Worm (Caenorhabditis elegans) whole organism, L3 larva: ENCODE data around the gene cyp-33C7.

ENCODE experiments used
- R02D3.7 ChIP-seq: fragments of 150-350 bp; optimal IDR thresholded peaks from 2 replicates; lab custom pipeline; 2014; ENCODE audit warnings: missing biosample characterization, missing genetic modification characterization
- ZK546.5 ChIP-seq: sonication (generic microtip); optimal IDR thresholded peaks from 2 replicates; lab custom pipeline; 2017; ENCODE audit warnings: missing biosample characterization, missing genetic modification characterization
- aly-2 ChIP-seq: fragments of 150-350 bp; optimal IDR thresholded peaks from 2 replicates; lab custom pipeline; 2014; ENCODE audit warnings: missing biosample characterization, missing genetic modification characterization
- ama-1 ChIP-seq: fragments of 150-350 bp; optimal IDR thresholded peaks from 2 replicates; lab custom pipeline; 2018
- ceh-9 ChIP-seq: sonication (generic microtip); optimal IDR thresholded peaks from 2 replicates; lab custom pipeline; 2018; ENCODE audit warnings: missing biosample characterization, missing genetic modification characterization
- elt-2 ChIP-seq: sonication (generic microtip); optimal IDR thresholded peaks from 2 replicates; lab custom pipeline; 2016; ENCODE audit warnings: missing genetic modification reagents, mild to moderate bottlenecking, missing genetic modification characterization, missing compliant biosample characterization
- fkh-10 ChIP-seq: sonication (generic microtip); optimal IDR thresholded peaks from 2 replicates; lab custom pipeline; 2017; ENCODE audit warnings: missing biosample characterization, missing genetic modification reagents, missing genetic modification characterization
- lin-39 ChIP-seq: fragments of 150-350 bp; optimal IDR thresholded peaks from 2 replicates; lab custom pipeline; 2018; ENCODE audit warnings: missing biosample characterization, missing genetic modification reagents, missing genetic modification characterization
- nhr-25 ChIP-seq: sonication (generic microtip); optimal IDR thresholded peaks from 2 replicates; lab custom pipeline; 2017; ENCODE audit warnings: missing biosample characterization, missing genetic modification characterization
- pha-4 ChIP-seq: fragments of 150-350 bp; optimal IDR thresholded peaks from 2 replicates; lab custom pipeline; 2014; ENCODE audit warnings: missing biosample characterization, missing genetic modification reagents, missing genetic modification characterization
- skn-1 ChIP-seq: fragments of 150-350 bp; optimal IDR thresholded peaks from 2 replicates; lab custom pipeline; 2014; ENCODE audit warnings: missing biosample characterization, missing genetic modification characterization
- tbx-2 ChIP-seq: sonication (generic microtip); optimal IDR thresholded peaks from 2 replicates; lab custom pipeline; 2016; ENCODE audit warnings: mild to moderate bottlenecking, missing genetic modification characterization, missing compliant biosample characterization
- unc-62 ChIP-seq: fragments of 150-350 bp; sonication (generic microtip); optimal IDR thresholded peaks from 4 replicates; lab custom pipeline; 2014; ENCODE audit warnings: missing biosample characterization, missing genetic modification reagents, missing genetic modification characterization

DNA sequence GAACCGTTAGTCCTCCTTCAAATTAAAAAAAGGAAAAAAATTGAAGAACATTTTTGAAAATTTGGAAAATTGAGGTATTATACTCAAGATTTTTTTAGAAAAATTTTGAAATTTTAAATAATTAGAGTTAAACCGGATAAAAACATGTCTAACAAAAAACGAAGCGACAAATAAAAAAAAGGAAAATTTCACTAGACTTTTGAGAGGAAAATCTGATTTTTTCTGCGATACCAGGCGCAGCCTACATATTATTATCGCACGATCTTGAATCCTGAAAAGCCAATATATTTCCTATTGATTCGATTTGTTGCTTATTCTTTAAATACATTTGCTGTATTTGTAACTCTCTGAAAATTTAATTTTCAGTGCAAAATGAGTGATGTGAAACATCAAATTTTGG lies 35.0 kb upstream of the cyp-33C7 start, which contains the start of gene nstp-8:
- TF ChIP-seq ama-1 (lab: Kevin White, UChicago) (no peak), skn-1 (tag; lab: Kevin White, UChicago) (no peak), aly-2 (tag; lab: Kevin White, UChicago) (no peak), elt-2 (tag; lab: Kevin White, UChicago) (no peak), tbx-2 (tag; lab: Kevin White, UChicago) (no peak), ZK546.5 (no peak), pha-4 (tag; lab: Kevin White, UChicago) (no peak), fkh-10 (GFP tag; lab: Kevin White, UChicago) (no peak), nhr-25 (tag; lab: Kevin White, UChicago) (no peak), R02D3.7 (no peak), ceh-9 (tag; lab: Kevin White, UChicago) (no peak), lin-39 (tag; lab: Kevin White, UChicago) (no peak), unc-62 (GFP tag; lab: Kevin White, UChicago) (no peak)
